Fruit fly (Drosophila melanogaster) whole organism, wandering third instar larva: ENCODE results near the gene betaGlu.

Experiments
- CG9705 ChIP-seq: fragments of 200-800 bp; sonication (Bioruptor generic); optimal IDR thresholded peaks from 2 replicates; lab custom pipeline; 2018; ENCODE audit warnings: missing biosample characterization, mild to moderate bottlenecking, missing genetic modification characterization
- Dfd ChIP-seq: fragments of >200 bp; optimal IDR thresholded peaks from 2 replicates; lab custom pipeline; 2017; ENCODE audit warnings: missing biosample characterization, missing genetic modification characterization
- GATAd ChIP-seq: sonication (Bioruptor generic); optimal IDR thresholded peaks from 2 replicates; lab custom pipeline; 2016; ENCODE audit warnings: missing biosample characterization, missing genetic modification characterization
- HLH106 ChIP-seq: fragments of 200-800 bp; optimal IDR thresholded peaks from 3 replicates; lab custom pipeline; 2019; ENCODE audit warnings: missing biosample characterization, mild to moderate bottlenecking, missing genetic modification characterization, moderate library complexity
- Hnf4 ChIP-seq: fragments of 200-800 bp; sonication (Bioruptor generic); optimal IDR thresholded peaks from 2 replicates; lab custom pipeline; 2016; ENCODE audit warnings: missing biosample characterization, mild to moderate bottlenecking, missing genetic modification characterization
- Hr78 ChIP-seq: fragments of >200 bp; optimal IDR thresholded peaks from 2 replicates; lab custom pipeline; 2017; ENCODE audit warnings: missing biosample characterization, missing genetic modification characterization
- Hr83 ChIP-seq: fragments of 200-300 bp; sonication (Bioruptor generic); optimal IDR thresholded peaks from 2 replicates; lab custom pipeline; 2016; ENCODE audit warnings: missing biosample characterization, mild to moderate bottlenecking, missing genetic modification characterization, moderate library complexity; ENCODE audit not compliant: poor library complexity, severe bottlenecking
- Jra ChIP-seq: sonication (Bioruptor generic); optimal IDR thresholded peaks from 2 replicates; lab custom pipeline; 2016; ENCODE audit warnings: missing biosample characterization, missing genetic modification characterization
- Mio ChIP-seq: sonication (Bioruptor generic); optimal IDR thresholded peaks from 2 replicates; lab custom pipeline; 2016; ENCODE audit warnings: missing biosample characterization, missing genetic modification characterization
- Myc ChIP-seq: fragments of >200 bp; optimal IDR thresholded peaks from 2 replicates; lab custom pipeline; 2017
- N ChIP-seq: fragments of >200 bp; optimal IDR thresholded peaks from 2 replicates; lab custom pipeline; 2018; ENCODE audit warnings: missing biosample characterization, missing external identifiers, missing genetic modification characterization
- OdsH ChIP-seq: fragments of 200-800 bp; sonication (Bioruptor generic); optimal IDR thresholded peaks from 2 replicates; lab custom pipeline; 2016; ENCODE audit warnings: missing biosample characterization, mild to moderate bottlenecking, missing genetic modification characterization
- Rel ChIP-seq, 2 experiments: fragments of 200-800 bp; sonication (Bioruptor generic) in 1 of 2; optimal IDR thresholded peaks; 2 replicates in 1 of 2; 3 replicates in 1 of 2; lab custom pipeline; 2016 to 2019; ENCODE audit warnings: mild to moderate bottlenecking in 2 of 2, missing biosample characterization in 2 of 2, missing genetic modification characterization in 2 of 2, moderate library complexity in 1 of 2
- Sp1 ChIP-seq: fragments of 200-800 bp; sonication (Bioruptor generic); optimal IDR thresholded peaks from 3 replicates; lab custom pipeline; 2019; ENCODE audit warnings: missing biosample characterization, mild to moderate bottlenecking, missing genetic modification characterization, moderate library complexity
- br ChIP-seq: fragments of 200-800 bp; sonication (Bioruptor generic); optimal IDR thresholded peaks from 2 replicates; lab custom pipeline; 2016; ENCODE audit warnings: missing biosample characterization, missing genetic modification characterization
- brk ChIP-seq: fragments of 200-800 bp; sonication (Bioruptor generic); optimal IDR thresholded peaks from 2 replicates; lab custom pipeline; 2016; ENCODE audit warnings: missing biosample characterization, mild to moderate bottlenecking, missing genetic modification characterization
- dl ChIP-seq, 2 experiments: fragments of 175-275, 200-275 bp in 1 of 2; fragments of 200-275 bp in 1 of 2; sonication (Bioruptor generic); optimal IDR thresholded peaks; lab custom pipeline; 2018; ENCODE audit warnings: mild to moderate bottlenecking in 2 of 2, missing biosample characterization in 2 of 2, missing genetic modification characterization in 2 of 2, moderate library complexity in 2 of 2; ENCODE audit not compliant: partially characterized antibody in 2 of 2, insufficient read depth in 1 of 2
- ey ChIP-seq: fragments of 200-800 bp; sonication (Bioruptor generic); optimal IDR thresholded peaks from 2 replicates; lab custom pipeline; 2016; ENCODE audit warnings: missing biosample characterization, missing genetic modification characterization
- foxo ChIP-seq, 2 experiments: fragments of 200-800 bp; sonication (Bioruptor generic); optimal IDR thresholded peaks; 2 replicates in 1 of 2; 3 replicates in 1 of 2; lab custom pipeline; 2016 to 2017; ENCODE audit warnings: missing biosample characterization in 2 of 2, missing genetic modification characterization in 2 of 2
- fru ChIP-seq: fragments of 200-800 bp; sonication (Bioruptor generic); optimal IDR thresholded peaks from 3 replicates; lab custom pipeline; 2016; ENCODE audit warnings: missing biosample characterization, mild to moderate bottlenecking, missing genetic modification characterization
- h ChIP-seq: fragments of 200-800 bp; sonication (Bioruptor generic); optimal IDR thresholded peaks from 3 replicates; lab custom pipeline; 2016; ENCODE audit warnings: missing biosample characterization, mild to moderate bottlenecking, missing genetic modification characterization
- jim ChIP-seq: fragments of 175-275, 200-325 bp; sonication (Bioruptor generic); optimal IDR thresholded peaks from 2 replicates; lab custom pipeline; 2016; ENCODE audit warnings: missing biosample characterization, mild to moderate bottlenecking, missing genetic modification characterization
- lola ChIP-seq: fragments of >200 bp; optimal IDR thresholded peaks from 2 replicates; lab custom pipeline; 2017; ENCODE audit warnings: missing biosample characterization, missing genetic modification characterization
- pan ChIP-seq: fragments of >200 bp; optimal IDR thresholded peaks from 2 replicates; lab custom pipeline; 2017
- psq ChIP-seq: fragments of 200-800 bp; sonication (Bioruptor generic); optimal IDR thresholded peaks from 3 replicates; lab custom pipeline; 2017; ENCODE audit warnings: missing biosample characterization, mild to moderate bottlenecking, missing genetic modification characterization, moderate library complexity
- rgr ChIP-seq: fragments of 200-800 bp; sonication (Bioruptor generic); optimal IDR thresholded peaks from 3 replicates; lab custom pipeline; 2016; ENCODE audit warnings: missing biosample characterization, mild to moderate bottlenecking, missing genetic modification characterization
- sage ChIP-seq: fragments of 200-800 bp; sonication (Bioruptor generic); optimal IDR thresholded peaks from 2 replicates; lab custom pipeline; 2016; ENCODE audit warnings: missing biosample characterization, mild to moderate bottlenecking, missing genetic modification characterization
- sv ChIP-seq: fragments of 200-800 bp; sonication (Bioruptor generic); optimal IDR thresholded peaks from 3 replicates; lab custom pipeline; 2016; ENCODE audit warnings: missing biosample characterization, missing genetic modification characterization
- tai ChIP-seq: sonication (Bioruptor generic); optimal IDR thresholded peaks from 2 replicates; lab custom pipeline; 2016; ENCODE audit warnings: missing biosample characterization, missing genetic modification characterization
- woc ChIP-seq: sonication (Bioruptor generic); optimal IDR thresholded peaks from 2 replicates; lab custom pipeline; 2016; ENCODE audit warnings: missing biosample characterization, mild to moderate bottlenecking, missing genetic modification characterization

The betaGlu gene

dm6 chr3R:31776583-31777362 is 5.1 kb upstream of the betaGlu start, which contains the start of the genes CG2126 and faf:
CG2126 (minus strand) TSS chr3R:31776652.
faf (plus strand) TSS chr3R:31777020.
- no peak for TF ChIP-seq Hr78 (GFP tag; lab: Kevin White, UChicago)
- peak; percentile 73 for TF ChIP-seq psq
- no peak for TF ChIP-seq dl (GFP tag; optimal IDR thresholded peaks at IDR 0.05; lab: Kevin White, UChicago; ENCODE audit: insufficient read depth in 1 of 2, partially characterized antibody in 2 of 2)
- TF ChIP-seq Myc: no peak
- no peak for TF ChIP-seq Hnf4 (GFP tag; lab: Kevin White, UChicago)
- TF ChIP-seq OdsH (GFP tag; lab: Kevin White, UChicago): peak; percentile 58
- TF ChIP-seq lola (GFP tag; lab: Kevin White, UChicago): no peak
- TF ChIP-seq h (GFP tag; lab: Kevin White, UChicago): peak; percentile 67
- no peak for TF ChIP-seq Rel (GFP tag; optimal IDR thresholded peaks at IDR 0.05; lab: Kevin White, UChicago)
- TF ChIP-seq Rel (tag; optimal IDR thresholded peaks at IDR 0.05; lab: Kevin White, UChicago): peak; percentile 33
- TF ChIP-seq HLH106 (tag; lab: Kevin White, UChicago): peak; percentile 83
- TF ChIP-seq CG9705 (GFP tag; lab: Kevin White, UChicago): peak; percentile 69
- TF ChIP-seq foxo (GFP tag; optimal IDR thresholded peaks at IDR 0.05; lab: Kevin White, UChicago): peak in 1 of 2 experiments; percentile 81
- no peak for TF ChIP-seq jim (GFP tag; lab: Kevin White, UChicago)
- no peak for TF ChIP-seq Mio (GFP tag; lab: Kevin White, UChicago)
- TF ChIP-seq Sp1 (GFP tag; lab: Kevin White, UChicago): peak; percentile 78
- peak; percentile 57 for TF ChIP-seq ey (GFP tag; lab: Kevin White, UChicago)
- no peak for TF ChIP-seq Jra (GFP tag; lab: Kevin White, UChicago)
- no peak for TF ChIP-seq tai
- TF ChIP-seq Hr83: peak; percentile 73
- TF ChIP-seq fru (GFP tag; lab: Kevin White, UChicago): peak; percentile 66
- TF ChIP-seq brk (GFP tag; lab: Kevin White, UChicago): no peak
- peak; percentile 44 for TF ChIP-seq sage
- peak; percentile 50 for TF ChIP-seq sv (GFP tag; lab: Kevin White, UChicago)
- peak; percentile 34 for TF ChIP-seq GATAd (GFP tag; lab: Kevin White, UChicago)
- peak; percentile 60 for TF ChIP-seq rgr (GFP tag; lab: Kevin White, UChicago)

dm6 chr3R:31768198-31768597 is 3.5 kb downstream of the betaGlu start:
- TF ChIP-seq woc (GFP tag; lab: Kevin White, UChicago): no peak
- no peak for TF ChIP-seq lola (GFP tag; lab: Kevin White, UChicago)
- no peak for TF ChIP-seq N (GFP tag; lab: Kevin White, UChicago)
- TF ChIP-seq foxo (GFP tag; optimal IDR thresholded peaks at IDR 0.05; lab: Kevin White, UChicago): no peak
- no peak for TF ChIP-seq Rel (GFP tag; optimal IDR thresholded peaks at IDR 0.05; lab: Kevin White, UChicago)
- no peak for TF ChIP-seq Rel (tag; optimal IDR thresholded peaks at IDR 0.05; lab: Kevin White, UChicago)
- TF ChIP-seq sv (GFP tag; lab: Kevin White, UChicago): no peak
- TF ChIP-seq pan (lab: Kevin White, UChicago): no peak
- no peak for TF ChIP-seq Mio (GFP tag; lab: Kevin White, UChicago)
- no peak for TF ChIP-seq h (GFP tag; lab: Kevin White, UChicago)
- no peak for TF ChIP-seq ey (GFP tag; lab: Kevin White, UChicago)

- no peak for TF ChIP-seq woc (GFP tag; lab: Kevin White, UChicago)
- no peak for TF ChIP-seq Rel (GFP tag; optimal IDR thresholded peaks at IDR 0.05; lab: Kevin White, UChicago)
- no peak for TF ChIP-seq Rel (tag; optimal IDR thresholded peaks at IDR 0.05; lab: Kevin White, UChicago)
- TF ChIP-seq pan (lab: Kevin White, UChicago): no peak
- TF ChIP-seq tai: no peak
- no peak for TF ChIP-seq OdsH (GFP tag; lab: Kevin White, UChicago)
- no peak for TF ChIP-seq HLH106 (tag; lab: Kevin White, UChicago)
- TF ChIP-seq h (GFP tag; lab: Kevin White, UChicago): no peak
- no peak for TF ChIP-seq psq
- TF ChIP-seq dl (GFP tag; optimal IDR thresholded peaks at IDR 0.05; lab: Kevin White, UChicago; ENCODE audit: insufficient read depth in 1 of 2, partially characterized antibody in 2 of 2): no peak
- TF ChIP-seq jim (GFP tag; lab: Kevin White, UChicago): no peak
- no peak for TF ChIP-seq CG9705 (GFP tag; lab: Kevin White, UChicago)
- no peak for TF ChIP-seq foxo (GFP tag; optimal IDR thresholded peaks at IDR 0.05; lab: Kevin White, UChicago)
- no peak for TF ChIP-seq br (GFP tag; lab: Kevin White, UChicago)
- no peak for TF ChIP-seq Hnf4 (GFP tag; lab: Kevin White, UChicago)
- no peak for TF ChIP-seq Myc
- no peak for TF ChIP-seq ey (GFP tag; lab: Kevin White, UChicago)
These were observed 4.1 kb downstream of the betaGlu start for dm6 chr3R:31767528-31767927.

dm6 chr3R:31765145-31765544 is 6.5 kb downstream of the betaGlu start:
- peak; percentile 99 for TF ChIP-seq Dfd (GFP tag; lab: Kevin White, UChicago)
- no peak for TF ChIP-seq tai
